Worm (Caenorhabditis elegans): ENCODE measurements around the gene srx-3.

Gene srx-3

ce11 chrV:8994801-8995200 lies 10.5 kb upstream of the srx-3 start, which contains the start of gene F59E11.5:
TSS of gene F59E11.5 (plus strand) at chrV:8995101.
- no peak for TF ChIP-seq hnd-1 (tag; optimal IDR thresholded peaks at IDR 0.05)
- no peak for TF ChIP-seq sea-1 (GFP tag; conservative IDR thresholded peaks at IDR 0.05)
- no peak for TF ChIP-seq tbx-37 (GFP tag; conservative IDR thresholded peaks at IDR 0.05)
- TF ChIP-seq hmbx-1 (tag; optimal IDR thresholded peaks at IDR 0.05): no peak
- no peak for TF ChIP-seq F13C5.2 (tag; optimal IDR thresholded peaks at IDR 0.05)
- no peak for TF ChIP-seq ama-1 (optimal IDR thresholded peaks at IDR 0.05)
- TF ChIP-seq flt-1 (GFP tag; IDR thresholded peaks at IDR 0.05): no peak
- no peak for TF ChIP-seq ets-7 (tag; optimal IDR thresholded peaks at IDR 0.05)
- TF ChIP-seq pes-1 (GFP tag; IDR thresholded peaks at IDR 0.05): no peak
- TF ChIP-seq ceh-13 (GFP tag; optimal IDR thresholded peaks at IDR 0.05): no peak
- TF ChIP-seq B0310.2 (tag; optimal IDR thresholded peaks at IDR 0.05): no peak
- no peak for TF ChIP-seq ceh-36 (tag; optimal IDR thresholded peaks at IDR 0.05)
- no peak for TF ChIP-seq hmg-4 (GFP tag; optimal IDR thresholded peaks at IDR 0.05)
- TF ChIP-seq tra-4 (tag; optimal IDR thresholded peaks at IDR 0.05): no peak
- no peak for TF ChIP-seq aly-1 (tag; optimal IDR thresholded peaks at IDR 0.05)
- TF ChIP-seq scrt-1 (GFP tag; IDR thresholded peaks at IDR 0.05): no peak
- TF ChIP-seq tbx-11 (GFP tag; IDR thresholded peaks at IDR 0.05): no peak

- TF ChIP-seq ceh-13 (GFP tag; optimal IDR thresholded peaks at IDR 0.05) (no peak), aly-1 (tag; optimal IDR thresholded peaks at IDR 0.05) (no peak), flt-1 (GFP tag; IDR thresholded peaks at IDR 0.05) (no peak), ceh-36 (tag; optimal IDR thresholded peaks at IDR 0.05) (no peak), tra-4 (tag; optimal IDR thresholded peaks at IDR 0.05) (no peak), scrt-1 (GFP tag; IDR thresholded peaks at IDR 0.05) (no peak), ets-7 (tag; optimal IDR thresholded peaks at IDR 0.05) (no peak), tbx-11 (GFP tag; IDR thresholded peaks at IDR 0.05) (no peak), hmg-4 (GFP tag; optimal IDR thresholded peaks at IDR 0.05) (no peak), F13C5.2 (tag; optimal IDR thresholded peaks at IDR 0.05) (no peak)
Observed at ce11 chrV:9001175-9001574, 4.2 kb upstream of the srx-3 start, which contains the start of gene F59E11.2. TSS of gene F59E11.2 (plus strand) at chrV:9001475.

ce11 chrV:9003291-9003690 lies 2.1 kb upstream of the srx-3 start, which contains the start of gene srx-1:
TSS of gene srx-1 (plus strand) at chrV:9003672.
- no peak for TF ChIP-seq tbx-11 (GFP tag; IDR thresholded peaks at IDR 0.05)
- TF ChIP-seq scrt-1 (GFP tag; IDR thresholded peaks at IDR 0.05): no peak
- TF ChIP-seq flt-1 (GFP tag; IDR thresholded peaks at IDR 0.05): no peak
- TF ChIP-seq sea-1 (GFP tag; conservative IDR thresholded peaks at IDR 0.05): no peak
- TF ChIP-seq hmg-4 (GFP tag; optimal IDR thresholded peaks at IDR 0.05): no peak
- TF ChIP-seq hnd-1 (tag; optimal IDR thresholded peaks at IDR 0.05): no peak
- no peak for TF ChIP-seq ceh-36 (tag; optimal IDR thresholded peaks at IDR 0.05)
- TF ChIP-seq tra-4 (tag; optimal IDR thresholded peaks at IDR 0.05): no peak
- TF ChIP-seq ama-1 (optimal IDR thresholded peaks at IDR 0.05): no peak
- TF ChIP-seq hmbx-1 (tag; optimal IDR thresholded peaks at IDR 0.05): no peak
- no peak for TF ChIP-seq ets-7 (tag; optimal IDR thresholded peaks at IDR 0.05)
- no peak for TF ChIP-seq F13C5.2 (tag; optimal IDR thresholded peaks at IDR 0.05)
- no peak for TF ChIP-seq B0310.2 (tag; optimal IDR thresholded peaks at IDR 0.05)

ce11 chrV:9009175-9009574 lies 3.8 kb downstream of the srx-3 start, which contains the start of gene srx-2:
TSS of gene srx-2 (plus strand) at chrV:9009475.
- TF ChIP-seq pes-1 (GFP tag; IDR thresholded peaks at IDR 0.05) (no peak), sea-1 (GFP tag; conservative IDR thresholded peaks at IDR 0.05) (no peak), hmbx-1 (tag; optimal IDR thresholded peaks at IDR 0.05) (no peak), aly-1 (tag; optimal IDR thresholded peaks at IDR 0.05) (no peak)

- no peak for TF ChIP-seq ama-1 (optimal IDR thresholded peaks at IDR 0.05)
- no peak for TF ChIP-seq ceh-13 (GFP tag; optimal IDR thresholded peaks at IDR 0.05)
- TF ChIP-seq scrt-1 (GFP tag; IDR thresholded peaks at IDR 0.05): no peak
- no peak for TF ChIP-seq ceh-36 (tag; optimal IDR thresholded peaks at IDR 0.05)
- no peak for TF ChIP-seq sea-1 (GFP tag; conservative IDR thresholded peaks at IDR 0.05)
Observed at ce11 chrV:9013765-9014164, 8.4 kb downstream of the srx-3 start, which contains the start of gene srh-201. TSS of gene srh-201 (minus strand) at chrV:9013865.

ce11 chrV:9015540-9015939 lies 10.2 kb downstream of the srx-3 start, which contains the start of gene srt-18:
TSS of gene srt-18 (minus strand) at chrV:9015640.
- TF ChIP-seq tbx-37 (GFP tag; conservative IDR thresholded peaks at IDR 0.05): no peak
- no peak for TF ChIP-seq hnd-1 (tag; optimal IDR thresholded peaks at IDR 0.05)
- TF ChIP-seq pes-1 (GFP tag; IDR thresholded peaks at IDR 0.05): no peak
- TF ChIP-seq scrt-1 (GFP tag; IDR thresholded peaks at IDR 0.05): no peak
- TF ChIP-seq F13C5.2 (tag; optimal IDR thresholded peaks at IDR 0.05): no peak
- TF ChIP-seq hmg-4 (GFP tag; optimal IDR thresholded peaks at IDR 0.05): no peak
- TF ChIP-seq sea-1 (GFP tag; conservative IDR thresholded peaks at IDR 0.05): no peak
- TF ChIP-seq flt-1 (GFP tag; IDR thresholded peaks at IDR 0.05): no peak
- TF ChIP-seq ceh-13 (GFP tag; optimal IDR thresholded peaks at IDR 0.05): no peak
- no peak for TF ChIP-seq ceh-36 (tag; optimal IDR thresholded peaks at IDR 0.05)
- no peak for TF ChIP-seq hmbx-1 (tag; optimal IDR thresholded peaks at IDR 0.05)
- TF ChIP-seq B0310.2 (tag; optimal IDR thresholded peaks at IDR 0.05): no peak
- TF ChIP-seq tra-4 (tag; optimal IDR thresholded peaks at IDR 0.05): no peak
- TF ChIP-seq tbx-11 (GFP tag; IDR thresholded peaks at IDR 0.05): no peak
- TF ChIP-seq ets-7 (tag; optimal IDR thresholded peaks at IDR 0.05): no peak
- no peak for TF ChIP-seq aly-1 (tag; optimal IDR thresholded peaks at IDR 0.05)
- no peak for TF ChIP-seq ama-1 (optimal IDR thresholded peaks at IDR 0.05)

- no peak for TF ChIP-seq hmg-4 (GFP tag; optimal IDR thresholded peaks at IDR 0.05)
- no peak for TF ChIP-seq tbx-11 (GFP tag; IDR thresholded peaks at IDR 0.05)
- TF ChIP-seq ama-1 (optimal IDR thresholded peaks at IDR 0.05): no peak
- no peak for TF ChIP-seq B0310.2 (tag; optimal IDR thresholded peaks at IDR 0.05)
- no peak for TF ChIP-seq hmbx-1 (tag; optimal IDR thresholded peaks at IDR 0.05)
- TF ChIP-seq tbx-37 (GFP tag; conservative IDR thresholded peaks at IDR 0.05): no peak
- TF ChIP-seq sea-1 (GFP tag; conservative IDR thresholded peaks at IDR 0.05): no peak
- TF ChIP-seq hnd-1 (tag; optimal IDR thresholded peaks at IDR 0.05): no peak
- TF ChIP-seq ets-7 (tag; optimal IDR thresholded peaks at IDR 0.05): no peak
- no peak for TF ChIP-seq flt-1 (GFP tag; IDR thresholded peaks at IDR 0.05)
- no peak for TF ChIP-seq tra-4 (tag; optimal IDR thresholded peaks at IDR 0.05)
- no peak for TF ChIP-seq F13C5.2 (tag; optimal IDR thresholded peaks at IDR 0.05)
- no peak for TF ChIP-seq ceh-36 (tag; optimal IDR thresholded peaks at IDR 0.05)
- no peak for TF ChIP-seq pes-1 (GFP tag; IDR thresholded peaks at IDR 0.05)
- TF ChIP-seq aly-1 (tag; optimal IDR thresholded peaks at IDR 0.05): no peak
- no peak for TF ChIP-seq ceh-13 (GFP tag; optimal IDR thresholded peaks at IDR 0.05)
- TF ChIP-seq scrt-1 (GFP tag; IDR thresholded peaks at IDR 0.05): no peak
Observed at ce11 chrV:9016479-9016878, 11.1 kb downstream of the srx-3 start, which contains the start of gene oac-40. TSS of gene oac-40 (plus strand) at chrV:9016779.
